Worm (Caenorhabditis elegans) whole organism, L4 larva: Measurements from ENCODE around the gene gur-5.

Experiments used
- Y75B8A.6 ChIP-seq: fragments of 200-800 bp; sonication (Bioruptor generic); IDR thresholded peaks from 2 replicates; pipeline ENCODE4 v1.3.6; 2022; ENCODE audit warnings: missing genetic modification reagents, missing genetic modification characterization, missing compliant biosample characterization
- ces-1 ChIP-seq: fragments of 150-350 bp; sonication (generic microtip); optimal IDR thresholded peaks from 4 replicates; lab custom pipeline; 2014; ENCODE audit warnings: missing biosample characterization, missing genetic modification reagents, missing genetic modification characterization
- fos-1 ChIP-seq: fragments of 150-350 bp; optimal IDR thresholded peaks from 2 replicates; lab custom pipeline; 2014; ENCODE audit warnings: missing biosample characterization, missing genetic modification characterization
- lir-3 ChIP-seq: sonication (generic microtip); optimal IDR thresholded peaks from 2 replicates; lab custom pipeline; 2016; ENCODE audit warnings: mild to moderate bottlenecking, missing genetic modification characterization, missing compliant biosample characterization
- madf-9 ChIP-seq: fragments of 200-800 bp; sonication (Bioruptor generic); conservative IDR thresholded peaks from 2 replicates; pipeline ENCODE4 v1.3.6; 2022; ENCODE audit warnings: missing genetic modification reagents, missing genetic modification characterization, missing compliant biosample characterization
- mxl-2 ChIP-seq: fragments of 200-800 bp; sonication (Bioruptor generic); conservative IDR thresholded peaks from 2 replicates; pipeline ENCODE4 v1.3.6; 2022; ENCODE audit warnings: missing genetic modification reagents, missing genetic modification characterization, missing compliant biosample characterization
- nhr-11 ChIP-seq: fragments of 150-350 bp; optimal IDR thresholded peaks from 2 replicates; lab custom pipeline; 2014; ENCODE audit warnings: missing biosample characterization, missing genetic modification characterization
- nhr-77 ChIP-seq: fragments of 150-350 bp; optimal IDR thresholded peaks from 2 replicates; lab custom pipeline; 2014; ENCODE audit warnings: missing biosample characterization, missing genetic modification characterization
- spr-3 ChIP-seq: fragments of 200-800 bp; sonication (Bioruptor generic); optimal IDR thresholded peaks from 2 replicates; lab custom pipeline; 2018; ENCODE audit warnings: mild to moderate bottlenecking, missing genetic modification characterization, missing compliant biosample characterization
- tra-1 ChIP-seq: fragments of 200-800 bp; sonication (Bioruptor generic); IDR thresholded peaks from 2 replicates; pipeline ENCODE4 v1.3.6; 2022; ENCODE audit warnings: missing genetic modification reagents, missing genetic modification characterization, missing compliant biosample characterization
- unc-130 ChIP-seq: sonication (generic microtip); optimal IDR thresholded peaks from 2 replicates; lab custom pipeline; 2016; ENCODE audit warnings: missing genetic modification reagents, missing genetic modification characterization, missing compliant biosample characterization

- TF ChIP-seq madf-9 (no peak), nhr-77 (tag; lab: Kevin White, UChicago) (peak; percentile 84), spr-3 (GFP tag; lab: Kevin White, UChicago) (no peak), mxl-2 (no peak), lir-3 (tag; lab: Kevin White, UChicago) (no peak), unc-130 (no peak), Y75B8A.6 (no peak), fos-1 (no peak), nhr-11 (tag; lab: Kevin White, UChicago) (no peak), tra-1 (GFP tag; lab: Robert Waterston, UW) (no peak), ces-1 (GFP tag; lab: Kevin White, UChicago) (no peak)
These were observed 38.6 kb downstream of the gur-5 start for ce11 chrII:5323773-5324172.
